Worm (Caenorhabditis elegans): ENCODE measurements around the gene nlp-36.

The nlp-36 gene

ce11 chrIII:9507799-9508198 lies 19.3 kb downstream of the nlp-36 start, which contains the start of gene vha-14 (continued):
- TF ChIP-seq hif-1 (tag; optimal IDR thresholded peaks at IDR 0.05) (no peak), rbr-2 (tag; optimal IDR thresholded peaks at IDR 0.05) (no peak), duxl-1 (tag; optimal IDR thresholded peaks at IDR 0.05; ENCODE audit: poor library complexity) (no peak), Y75B8A.6 (GFP tag; IDR thresholded peaks at IDR 0.05) (no peak), egl-27 (tag; optimal IDR thresholded peaks at IDR 0.05) (no peak), nhr-102 (tag; optimal IDR thresholded peaks at IDR 0.05) (no peak), nhr-76 (tag; optimal IDR thresholded peaks at IDR 0.05) (no peak), egl-43 (GFP tag; IDR thresholded peaks at IDR 0.05) (no peak), dmd-9 (GFP tag; IDR thresholded peaks at IDR 0.05) (no peak), F49E8.2 (tag; optimal IDR thresholded peaks at IDR 0.05; ENCODE audit: borderline replicate concordance) (no peak), ceh-62 (tag; optimal IDR thresholded peaks at IDR 0.05) (no peak), F26F4.8 (GFP tag; conservative IDR thresholded peaks at IDR 0.05) (no peak), nhr-10 (tag; optimal IDR thresholded peaks at IDR 0.05) (no peak), zip-2 (tag; optimal IDR thresholded peaks at IDR 0.05) (no peak), mes-2 (tag; optimal IDR thresholded peaks at IDR 0.05; ENCODE audit: poor library complexity, severe bottlenecking) (peak; percentile 21), ama-1 (optimal IDR thresholded peaks at IDR 0.05) (peak; percentile 43), tra-1 (GFP tag; IDR thresholded peaks at IDR 0.05) (no peak), unc-62 (GFP tag; optimal IDR thresholded peaks at IDR 0.05 in 1 of 2) (peak in 1 of 2 experiments; percentile 69), unc-62 (tag; optimal IDR thresholded peaks at IDR 0.05) (no peak), T20F7.1 (GFP tag; optimal IDR thresholded peaks at IDR 0.05) (peak; percentile 46), Y48G9A.11 (GFP tag; IDR thresholded peaks at IDR 0.05) (no peak), nhr-237 (tag; optimal IDR thresholded peaks at IDR 0.05) (no peak), snpc-4 (tag; optimal IDR thresholded peaks at IDR 0.05) (no peak), ZK337.2 (GFP tag; IDR thresholded peaks at IDR 0.05) (no peak), fos-1 (tag; optimal IDR thresholded peaks at IDR 0.05) (no peak), mep-1 (tag; optimal IDR thresholded peaks at IDR 0.05) (peak; percentile 77), lim-7 (GFP tag; IDR thresholded peaks at IDR 0.05) (no peak), lin-13 (GFP tag; optimal IDR thresholded peaks at IDR 0.05) (no peak), ces-1 (GFP tag; optimal IDR thresholded peaks at IDR 0.05) (no peak), lin-38 (GFP tag; IDR thresholded peaks at IDR 0.05) (peak; percentile 75), aly-2 (tag; optimal IDR thresholded peaks at IDR 0.05) (no peak), daf-8 (GFP tag; IDR thresholded peaks at IDR 0.05) (no peak), spr-3 (GFP tag; optimal IDR thresholded peaks at IDR 0.05) (no peak), mxl-2 (GFP tag; conservative IDR thresholded peaks at IDR 0.05) (no peak), mdt-29 (GFP tag; IDR thresholded peaks at IDR 0.05) (no peak), F10B5.3 (tag; optimal IDR thresholded peaks at IDR 0.05) (no peak), saeg-2 (GFP tag; IDR thresholded peaks at IDR 0.05) (no peak), aha-1 (tag) (peak; percentile 67), mxl-3 (GFP tag; optimal IDR thresholded peaks at IDR 0.05) (no peak), Y105C5A.15 (GFP tag; IDR thresholded peaks at IDR 0.05) (no peak)

DNA sequence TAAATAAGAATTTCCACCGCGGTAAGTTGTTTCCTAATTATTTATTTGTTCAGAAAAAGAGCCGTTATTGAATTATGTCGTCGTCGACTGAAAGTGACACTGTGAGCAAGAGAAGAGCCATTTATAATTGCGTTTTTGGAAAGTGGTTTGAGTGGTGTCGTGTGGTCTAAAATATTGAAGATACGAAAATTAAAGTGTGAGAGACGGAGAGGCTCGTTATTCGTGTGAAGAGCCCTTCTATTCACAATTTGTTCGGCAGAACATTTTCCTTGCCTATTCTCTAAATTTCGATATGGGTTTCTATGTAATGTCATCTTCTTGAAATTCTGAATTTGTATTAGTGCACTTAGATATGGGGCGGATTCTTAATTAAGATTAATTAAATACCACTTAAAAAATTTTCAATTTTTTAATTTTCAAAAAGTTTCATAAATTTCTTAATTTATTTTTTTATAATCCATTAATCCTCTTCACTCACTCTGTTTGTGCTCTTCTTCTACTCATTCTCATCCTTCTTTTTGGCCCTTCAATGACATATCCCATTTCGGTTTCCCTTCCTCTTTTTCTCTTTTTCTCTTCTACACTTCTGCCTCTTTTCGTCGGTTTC lies 21.3 kb downstream of the nlp-36 start:
- no peak for TF ChIP-seq ceh-28 (tag; optimal IDR thresholded peaks at IDR 0.05)
- 0 out of 4 replicates have a peak, but pooled peaks of 1 of the 2 experiments have one; percentile 17 for TF ChIP-seq madf-5 (GFP tag; IDR thresholded peaks at IDR 0.05)
- TF ChIP-seq dpl-1 (GFP tag; optimal IDR thresholded peaks at IDR 0.05): no peak
- no peak for TF ChIP-seq ztf-7 (tag; optimal IDR thresholded peaks at IDR 0.05)
- TF ChIP-seq lin-38 (GFP tag; IDR thresholded peaks at IDR 0.05): peak; percentile 57
- peak; percentile 42 for TF ChIP-seq mep-1 (tag; optimal IDR thresholded peaks at IDR 0.05)
- 0 out of 2 replicates have a peak, but pooled peaks have one; percentile 24 for TF ChIP-seq Y48G9A.11 (GFP tag; IDR thresholded peaks at IDR 0.05)
- no peak for TF ChIP-seq ceh-32 (tag; optimal IDR thresholded peaks at IDR 0.05; ENCODE audit: poor library complexity)
- TF ChIP-seq dve-1 (tag; optimal IDR thresholded peaks at IDR 0.05; ENCODE audit: insufficient read depth): peak; percentile 6
- no peak for TF ChIP-seq lir-3 (tag; optimal IDR thresholded peaks at IDR 0.05)
- peak; percentile 11 for TF ChIP-seq mes-2 (tag; optimal IDR thresholded peaks at IDR 0.05; ENCODE audit: poor library complexity, severe bottlenecking)
- TF ChIP-seq hmg-1.1 (GFP tag; IDR thresholded peaks at IDR 0.05): 0 out of 2 replicates have a peak, but pooled peaks have one; percentile 11
- no peak for TF ChIP-seq snpc-1.2 (GFP tag; IDR thresholded peaks at IDR 0.05)
- TF ChIP-seq fos-1 (tag; optimal IDR thresholded peaks at IDR 0.05): no peak
- TF ChIP-seq dmd-9 (GFP tag; IDR thresholded peaks at IDR 0.05): 0 out of 2 replicates have a peak, but pooled peaks have one; percentile 10
- peak; percentile 55 for TF ChIP-seq ctbp-1 (GFP tag; IDR thresholded peaks at IDR 0.05)
- TF ChIP-seq ceh-62 (tag; optimal IDR thresholded peaks at IDR 0.05): no peak
- TF ChIP-seq mdl-1 (tag; optimal IDR thresholded peaks at IDR 0.05): no peak
- no peak for TF ChIP-seq mxl-3 (GFP tag; optimal IDR thresholded peaks at IDR 0.05)
